Worm (Caenorhabditis elegans): Measurements from ENCODE around the gene H40L08.2.

H40L08.2 gene

DNA sequence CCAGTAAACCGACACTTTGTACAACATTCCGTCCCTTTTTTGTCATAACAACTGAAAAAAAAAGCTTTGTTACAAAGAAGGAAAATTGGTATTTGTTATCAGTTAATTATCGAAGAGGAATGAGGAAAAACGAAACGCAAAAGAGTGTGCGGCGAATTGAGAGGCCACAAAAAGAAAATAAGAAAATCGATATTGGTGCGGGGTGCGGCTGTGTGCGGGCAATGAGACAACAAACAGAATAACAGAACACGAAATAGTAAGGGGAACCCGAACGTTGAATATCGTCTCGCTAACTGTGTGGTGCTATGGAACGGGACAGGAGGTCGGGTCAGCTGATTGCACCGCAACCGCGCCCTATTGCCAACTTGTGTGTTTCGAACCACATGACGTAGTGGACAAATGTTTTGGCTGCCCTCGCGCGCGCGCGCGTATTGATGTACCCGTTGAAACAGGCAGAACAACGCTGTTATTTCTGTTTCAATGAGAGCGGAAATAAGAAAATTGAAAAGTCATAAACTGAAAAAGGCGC lies 36.9 kb downstream of the H40L08.2 start, which contains the start of gene C18B12.4:
TSS of gene C18B12.4 (minus strand) at position 51 of the 529 bp plus-strand sequence.
- no peak for TF ChIP-seq sea-2 (GFP tag; IDR thresholded peaks at IDR 0.05)
- TF ChIP-seq Y56A3A.18 (GFP tag; IDR thresholded peaks at IDR 0.05): peak; percentile 39; the same call in 1 of the 2 replicates
- no peak for TF ChIP-seq hlh-26 (GFP tag; conservative IDR thresholded peaks at IDR 0.05)
- TF ChIP-seq nfya-2 (GFP tag; IDR thresholded peaks at IDR 0.05): no peak
- no peak for TF ChIP-seq ceh-79 (tag; optimal IDR thresholded peaks at IDR 0.05)
- no peak; the same call in 1 of the 2 replicates for TF ChIP-seq egrh-3 (GFP tag; IDR thresholded peaks at IDR 0.05)
- TF ChIP-seq egl-44 (GFP tag; IDR thresholded peaks at IDR 0.05): peak; percentile 77; the same call in 1 of the 2 replicates
- peak; percentile 91 for TF ChIP-seq nhr-80 (tag; optimal IDR thresholded peaks at IDR 0.05)
- TF ChIP-seq cebp-1 (GFP tag; IDR thresholded peaks at IDR 0.05): peak; percentile 83
- peak; percentile 93 for TF ChIP-seq cebp-1 (tag; optimal IDR thresholded peaks at IDR 0.05)
- peak; percentile 93 for TF ChIP-seq ztf-26 (tag; optimal IDR thresholded peaks at IDR 0.05)
- no peak for TF ChIP-seq bed-1 (GFP tag; IDR thresholded peaks at IDR 0.05)
- TF ChIP-seq ZK185.1 (tag; optimal IDR thresholded peaks at IDR 0.05; ENCODE audit: poor library complexity, severe bottlenecking): peak; percentile 64
- TF ChIP-seq akir-1 (GFP tag; optimal IDR thresholded peaks at IDR 0.05): no peak
- TF ChIP-seq unc-130 (GFP tag; optimal IDR thresholded peaks at IDR 0.05): no peak
- TF ChIP-seq mcd-1 (GFP tag; IDR thresholded peaks at IDR 0.05): peak; percentile 95
- no peak for TF ChIP-seq fkh-3 (tag; optimal IDR thresholded peaks at IDR 0.05)
- TF ChIP-seq F33H1.4 (GFP tag; IDR thresholded peaks at IDR 0.05): no peak
- peak; percentile 62 for TF ChIP-seq madf-6 (GFP tag; IDR thresholded peaks at IDR 0.05)
- no peak for TF ChIP-seq B0019.2 (GFP tag; conservative IDR thresholded peaks at IDR 0.05)
- no peak for TF ChIP-seq T07F8.4 (tag; optimal IDR thresholded peaks at IDR 0.05)
- no peak for TF ChIP-seq F10E7.11 (tag; optimal IDR thresholded peaks at IDR 0.05)
- TF ChIP-seq C06A6.2 (GFP tag; conservative IDR thresholded peaks at IDR 0.05): peak; percentile 55; the same call in 1 of the 2 replicates
- TF ChIP-seq attf-3 (GFP tag; conservative IDR thresholded peaks at IDR 0.05): peak; percentile 70
- TF ChIP-seq bed-2 (GFP tag; IDR thresholded peaks at IDR 0.05): peak; percentile 74
- no peak for TF ChIP-seq aptf-2 (GFP tag; conservative IDR thresholded peaks at IDR 0.05)
- TF ChIP-seq pbrm-1 (GFP tag; IDR thresholded peaks at IDR 0.05): peak; percentile 66; the same call in 1 of the 2 replicates
- TF ChIP-seq lsy-27 (tag; optimal IDR thresholded peaks at IDR 0.05; ENCODE audit: borderline replicate concordance, insufficient read depth): no peak
- no peak for TF ChIP-seq sptf-2 (GFP tag; optimal IDR thresholded peaks at IDR 0.05)
- TF ChIP-seq ceh-100 (GFP tag; IDR thresholded peaks at IDR 0.05): 0 out of 2 replicates have a peak, but pooled peaks have one; percentile 18
- peak; percentile 89 for TF ChIP-seq B0336.3 (GFP tag; IDR thresholded peaks at IDR 0.05)
- no peak for TF ChIP-seq ceh-58 (GFP tag; IDR thresholded peaks at IDR 0.05)
- TF ChIP-seq hmg-1.2 (GFP tag; IDR thresholded peaks at IDR 0.05): peak; percentile 63
- no peak for TF ChIP-seq ceh-40 (GFP tag; IDR thresholded peaks at IDR 0.05)
- peak; percentile 70 for TF ChIP-seq madf-10 (tag; optimal IDR thresholded peaks at IDR 0.05)
- TF ChIP-seq rcor-1 (GFP tag; IDR thresholded peaks at IDR 0.05): peak; percentile 75
- no peak for TF ChIP-seq ccch-3 (GFP tag; optimal IDR thresholded peaks at IDR 0.05)
- no peak for TF ChIP-seq snpc-4 (GFP tag; optimal IDR thresholded peaks at IDR 0.05)
- peak; percentile 19 to 74 (median 62) for TF ChIP-seq snpc-4 (tag; optimal IDR thresholded peaks at IDR 0.05)
- TF ChIP-seq F39B2.1 (GFP tag; IDR thresholded peaks at IDR 0.05): no peak
- peak; percentile 89 for TF ChIP-seq K12H6.12 (tag; optimal IDR thresholded peaks at IDR 0.05)
- peak; percentile 25 to 58 for TF ChIP-seq let-607 (tag; optimal IDR thresholded peaks at IDR 0.05)
- no peak for TF ChIP-seq B0035.1 (tag; optimal IDR thresholded peaks at IDR 0.05)
- peak in 1 of 3 experiments; percentile 37 for TF ChIP-seq lin-35 (GFP tag; optimal IDR thresholded peaks at IDR 0.05)
- TF ChIP-seq atf-7 (tag; optimal IDR thresholded peaks at IDR 0.05): peak; percentile 69
- TF ChIP-seq madf-8 (GFP tag; conservative IDR thresholded peaks at IDR 0.05): peak; percentile 55
- no peak for TF ChIP-seq D2030.7 (GFP tag; IDR thresholded peaks at IDR 0.05)
- peak; percentile 59 for TF ChIP-seq F23B12.7 (tag; optimal IDR thresholded peaks at IDR 0.05; ENCODE audit: insufficient read depth)
